Worm (Caenorhabditis elegans): ENCODE data around the gene F21A3.2.

F21A3.2 gene

DNA sequence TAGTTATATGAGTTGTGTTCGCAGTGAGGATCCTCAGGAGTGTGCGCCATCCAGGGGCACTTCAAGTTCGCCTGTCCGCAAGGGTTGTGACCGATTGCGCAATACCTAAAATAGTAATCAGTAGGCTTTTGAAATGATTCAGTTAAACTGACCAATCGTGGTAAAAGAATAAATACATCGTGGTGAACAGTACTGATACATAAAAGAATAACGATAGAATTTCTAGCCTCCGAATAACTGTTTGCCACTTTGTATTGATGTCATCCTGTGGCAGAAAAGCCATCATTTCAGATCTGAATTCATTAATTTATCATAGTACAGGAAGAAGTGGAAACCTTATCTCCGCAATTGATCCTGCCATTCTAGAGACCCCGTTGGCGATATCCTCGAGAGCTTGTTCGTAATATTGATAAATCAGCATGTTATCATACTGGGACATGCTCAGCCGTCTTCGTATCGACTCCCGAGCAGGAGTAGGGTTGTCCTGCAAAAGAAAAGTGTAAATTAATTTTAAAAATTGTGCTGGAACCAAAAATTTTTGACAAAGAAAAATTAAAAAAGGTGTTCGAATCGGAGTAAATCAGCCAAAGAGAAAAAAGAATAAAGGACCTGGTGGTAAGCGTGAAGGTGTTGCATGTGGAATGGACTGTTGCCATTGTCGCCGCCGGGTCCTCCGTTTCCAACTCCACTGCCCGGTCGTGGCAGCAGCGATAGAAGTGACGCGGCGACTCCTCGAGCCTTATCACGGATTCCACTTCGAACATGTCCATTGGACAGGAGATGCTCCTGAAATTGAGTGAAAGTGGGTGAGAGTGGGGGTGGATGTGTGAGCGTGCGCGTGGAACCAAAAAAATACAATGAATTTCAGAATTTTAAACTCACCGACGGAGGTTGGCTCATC lies 20.7 kb downstream of the F21A3.2 start (continued):
- TF ChIP-seq aptf-2 (GFP tag; conservative IDR thresholded peaks at IDR 0.05), result no peak
- no peak for TF ChIP-seq ets-4 (GFP tag; optimal IDR thresholded peaks at IDR 0.05)
- TF ChIP-seq mel-28 (tag; optimal IDR thresholded peaks at IDR 0.05; ENCODE audit: borderline replicate concordance), result no peak
- TF ChIP-seq nhr-80 (tag; optimal IDR thresholded peaks at IDR 0.05), result no peak
- no peak for TF ChIP-seq sea-2 (GFP tag; IDR thresholded peaks at IDR 0.05)
- TF ChIP-seq athp-1 (tag; optimal IDR thresholded peaks at IDR 0.05), result no peak
- TF ChIP-seq dox-1 (GFP tag; IDR thresholded peaks at IDR 0.05), result no peak
- TF ChIP-seq lin-54 (GFP tag; optimal IDR thresholded peaks at IDR 0.05), result peak; percentile 43
- no peak for TF ChIP-seq sdz-38 (tag; optimal IDR thresholded peaks at IDR 0.05)
- TF ChIP-seq madf-8 (GFP tag; conservative IDR thresholded peaks at IDR 0.05), result no peak
- TF ChIP-seq Y95B8A.8 (GFP tag; IDR thresholded peaks at IDR 0.05), result no peak
- peak; percentile 44 for TF ChIP-seq repo-1 (tag; optimal IDR thresholded peaks at IDR 0.05)
- no peak for TF ChIP-seq hmg-1.2 (GFP tag; IDR thresholded peaks at IDR 0.05)
- no peak for TF ChIP-seq unc-62 (GFP tag; optimal IDR thresholded peaks at IDR 0.05)
- TF ChIP-seq B0261.1 (tag; optimal IDR thresholded peaks at IDR 0.05), result peak; percentile 18
- TF ChIP-seq F57A8.1 (GFP tag; optimal IDR thresholded peaks at IDR 0.05), result no peak
- no peak for TF ChIP-seq somi-1 (GFP tag; optimal IDR thresholded peaks at IDR 0.05)
- TF ChIP-seq snpc-3.4 (tag; optimal IDR thresholded peaks at IDR 0.05), result no peak
- no peak for TF ChIP-seq egl-44 (GFP tag; IDR thresholded peaks at IDR 0.05)
- TF ChIP-seq him-1 (tag; optimal IDR thresholded peaks at IDR 0.05), result no peak
- no peak for TF ChIP-seq pha-4 (tag; optimal IDR thresholded peaks at IDR 0.05)
- no peak for TF ChIP-seq dpl-1 (GFP tag; optimal IDR thresholded peaks at IDR 0.05)
- no peak for TF ChIP-seq hmg-20 (GFP tag; IDR thresholded peaks at IDR 0.05)
- TF ChIP-seq ztf-25 (GFP tag; IDR thresholded peaks at IDR 0.05), result no peak
- TF ChIP-seq zim-3 (tag; optimal IDR thresholded peaks at IDR 0.05), result no peak
- no peak for TF ChIP-seq B0035.1 (tag; optimal IDR thresholded peaks at IDR 0.05)
- no peak for TF ChIP-seq rec-8 (tag; optimal IDR thresholded peaks at IDR 0.05)
- no peak for TF ChIP-seq nhr-179 (tag; optimal IDR thresholded peaks at IDR 0.05)
- TF ChIP-seq lsl-1 (GFP tag; optimal IDR thresholded peaks at IDR 0.05), result peak; percentile 42
- TF ChIP-seq snpc-1.3 (tag; optimal IDR thresholded peaks at IDR 0.05; ENCODE audit: insufficient read depth), result no peak
- TF ChIP-seq nhr-27 (tag; optimal IDR thresholded peaks at IDR 0.05), result no peak
- peak; percentile 81 for TF ChIP-seq ekl-4 (GFP tag; IDR thresholded peaks at IDR 0.05)
- no peak for TF ChIP-seq nfya-1 (tag; optimal IDR thresholded peaks at IDR 0.05; ENCODE audit: borderline replicate concordance, insufficient read depth)
- peak; percentile 46; the same call in 1 of the 2 replicates for TF ChIP-seq Y53G8AR.9 (GFP tag; conservative IDR thresholded peaks at IDR 0.05)
- TF ChIP-seq mcd-1 (GFP tag; IDR thresholded peaks at IDR 0.05), result peak; percentile 38; the same call in 1 of the 2 replicates
- TF ChIP-seq chd-7 (tag; optimal IDR thresholded peaks at IDR 0.05), result no peak
- no peak for TF ChIP-seq Y67H2A.10 (GFP tag; conservative IDR thresholded peaks at IDR 0.05)
- TF ChIP-seq F57C9.4 (tag; optimal IDR thresholded peaks at IDR 0.05), result no peak
- TF ChIP-seq lin-35 (GFP tag; optimal IDR thresholded peaks at IDR 0.05), result peak in 1 of 3 experiments; percentile 32
- TF ChIP-seq nhr-120 (GFP tag; IDR thresholded peaks at IDR 0.05), result no peak
- TF ChIP-seq cebp-1 (GFP tag; IDR thresholded peaks at IDR 0.05), result no peak
- TF ChIP-seq cebp-1 (tag; optimal IDR thresholded peaks at IDR 0.05), result peak; percentile 2
- TF ChIP-seq ama-1 (optimal IDR thresholded peaks at IDR 0.05), result no peak
- TF ChIP-seq ama-1 (GFP tag; optimal IDR thresholded peaks at IDR 0.05), result no peak
- TF ChIP-seq hlh-26 (GFP tag; conservative IDR thresholded peaks at IDR 0.05), result 0 out of 2 replicates have a peak, but pooled peaks have one; percentile 65
- no peak for TF ChIP-seq hlh-12 (tag; optimal IDR thresholded peaks at IDR 0.05)
- peak; percentile 7; the same call in 1 of the 2 replicates for TF ChIP-seq pbrm-1 (GFP tag; IDR thresholded peaks at IDR 0.05)

Measured in whole organism, young adult.